Worm (Caenorhabditis elegans): ENCODE measurements around the gene R05F9.7.

R05F9.7 gene

ce11 chrII:4904778-4905177 is 18.7 kb downstream of the R05F9.7 start, which contains the start of gene btbd-10:
TSS of gene btbd-10 (plus strand) at chrII:4905008.
- TF ChIP-seq R02D3.7 (tag; optimal IDR thresholded peaks at IDR 0.05) = no peak
- TF ChIP-seq ama-1 (optimal IDR thresholded peaks at IDR 0.05) = no peak
- TF ChIP-seq ztf-4 (tag; optimal IDR thresholded peaks at IDR 0.05) = no peak
- no peak for TF ChIP-seq blmp-1 (tag; optimal IDR thresholded peaks at IDR 0.05; ENCODE audit: insufficient read depth)
- no peak for TF ChIP-seq elt-1 (tag; optimal IDR thresholded peaks at IDR 0.05)
- no peak for TF ChIP-seq fos-1 (tag; optimal IDR thresholded peaks at IDR 0.05)
- TF ChIP-seq ceh-82 (tag; optimal IDR thresholded peaks at IDR 0.05) = no peak
- TF ChIP-seq lin-39 (tag; optimal IDR thresholded peaks at IDR 0.05) = no peak
- TF ChIP-seq lin-13 (GFP tag; optimal IDR thresholded peaks at IDR 0.05) = no peak
- no peak for TF ChIP-seq gmeb-1 (tag; optimal IDR thresholded peaks at IDR 0.05)
- TF ChIP-seq nhr-12 (tag; optimal IDR thresholded peaks at IDR 0.05) = no peak
- no peak for TF ChIP-seq nhr-23 (tag; optimal IDR thresholded peaks at IDR 0.05)
- no peak for TF ChIP-seq nhr-21 (tag; optimal IDR thresholded peaks at IDR 0.05)
- no peak for TF ChIP-seq crh-2 (tag; optimal IDR thresholded peaks at IDR 0.05)

ce11 chrII:4905331-4905730 is 19.3 kb downstream of the R05F9.7 start:
- TF ChIP-seq sma-9 (GFP tag; optimal IDR thresholded peaks at IDR 0.05) (no peak), sma-9 (tag; optimal IDR thresholded peaks at IDR 0.05) (no peak), lin-11 (tag; optimal IDR thresholded peaks at IDR 0.05) (no peak), elt-1 (tag; optimal IDR thresholded peaks at IDR 0.05) (no peak), sem-4 (tag; optimal IDR thresholded peaks at IDR 0.05) (no peak), nhr-25 (tag; optimal IDR thresholded peaks at IDR 0.05) (no peak), nhr-77 (tag; optimal IDR thresholded peaks at IDR 0.05) (no peak), fos-1 (tag; optimal IDR thresholded peaks at IDR 0.05) (no peak), ama-1 (optimal IDR thresholded peaks at IDR 0.05) (no peak), nhr-237 (tag; optimal IDR thresholded peaks at IDR 0.05) (no peak), gmeb-1 (tag; optimal IDR thresholded peaks at IDR 0.05) (no peak), unc-39 (tag; optimal IDR thresholded peaks at IDR 0.05) (no peak), lin-39 (tag; optimal IDR thresholded peaks at IDR 0.05) (no peak)

ce11 chrII:4905883-4906282 is 19.8 kb downstream of the R05F9.7 start:
- TF ChIP-seq nhr-129 (tag; optimal IDR thresholded peaks at IDR 0.05) (no peak), peb-1 (tag; optimal IDR thresholded peaks at IDR 0.05) (no peak), nhr-12 (tag; optimal IDR thresholded peaks at IDR 0.05) (no peak), ama-1 (optimal IDR thresholded peaks at IDR 0.05) (no peak), aly-2 (tag; optimal IDR thresholded peaks at IDR 0.05) (no peak), mbf-1 (tag; optimal IDR thresholded peaks at IDR 0.05) (no peak), ceh-16 (tag; optimal IDR thresholded peaks at IDR 0.05) (no peak), nhr-25 (tag; optimal IDR thresholded peaks at IDR 0.05) (no peak), crh-2 (tag; optimal IDR thresholded peaks at IDR 0.05) (no peak), gmeb-1 (tag; optimal IDR thresholded peaks at IDR 0.05) (no peak)

ce11 chrII:4908160-4908559 is 22.1 kb downstream of the R05F9.7 start:
- no peak for TF ChIP-seq lin-13 (GFP tag; optimal IDR thresholded peaks at IDR 0.05)
- no peak for TF ChIP-seq ceh-82 (tag; optimal IDR thresholded peaks at IDR 0.05)
- TF ChIP-seq unc-39 (tag; optimal IDR thresholded peaks at IDR 0.05) = no peak
- peak; percentile 43 for TF ChIP-seq nhr-129 (tag; optimal IDR thresholded peaks at IDR 0.05)
- TF ChIP-seq blmp-1 (tag; optimal IDR thresholded peaks at IDR 0.05; ENCODE audit: insufficient read depth) = no peak
- TF ChIP-seq mdl-1 (tag; optimal IDR thresholded peaks at IDR 0.05) = no peak
- no peak for TF ChIP-seq dmd-4 (tag; optimal IDR thresholded peaks at IDR 0.05)
- TF ChIP-seq elt-3 (tag; optimal IDR thresholded peaks at IDR 0.05) = no peak
- TF ChIP-seq crh-2 (tag; optimal IDR thresholded peaks at IDR 0.05) = no peak
- TF ChIP-seq fos-1 (tag; optimal IDR thresholded peaks at IDR 0.05) = peak; percentile 10
- no peak for TF ChIP-seq R02D3.7 (tag; optimal IDR thresholded peaks at IDR 0.05)
- no peak for TF ChIP-seq peb-1 (tag; optimal IDR thresholded peaks at IDR 0.05)
- no peak for TF ChIP-seq ceh-16 (tag; optimal IDR thresholded peaks at IDR 0.05)
- TF ChIP-seq mab-5 (tag; optimal IDR thresholded peaks at IDR 0.05) = no peak
- no peak for TF ChIP-seq ztf-11 (tag; optimal IDR thresholded peaks at IDR 0.05)
- no peak for TF ChIP-seq ZK546.5 (tag; optimal IDR thresholded peaks at IDR 0.05)
- TF ChIP-seq egl-27 (tag; optimal IDR thresholded peaks at IDR 0.05) = no peak
- TF ChIP-seq nhr-237 (tag; optimal IDR thresholded peaks at IDR 0.05) = no peak
- TF ChIP-seq sma-9 (GFP tag; optimal IDR thresholded peaks at IDR 0.05) = peak; percentile 25
- TF ChIP-seq sma-9 (tag; optimal IDR thresholded peaks at IDR 0.05) = no peak
- TF ChIP-seq gmeb-1 (tag; optimal IDR thresholded peaks at IDR 0.05) = no peak
- peak; percentile 40 for TF ChIP-seq C34F6.9 (tag; optimal IDR thresholded peaks at IDR 0.05)
- TF ChIP-seq alr-1 (tag; optimal IDR thresholded peaks at IDR 0.05) = no peak
- peak; percentile 22 for TF ChIP-seq zag-1 (tag; optimal IDR thresholded peaks at IDR 0.05)
- no peak for TF ChIP-seq elt-1 (tag; optimal IDR thresholded peaks at IDR 0.05)
- TF ChIP-seq nhr-21 (tag; optimal IDR thresholded peaks at IDR 0.05) = no peak
- TF ChIP-seq nhr-77 (tag; optimal IDR thresholded peaks at IDR 0.05) = no peak
- no peak for TF ChIP-seq lin-39 (tag; optimal IDR thresholded peaks at IDR 0.05)
- peak; percentile 7 for TF ChIP-seq sma-3 (GFP tag; optimal IDR thresholded peaks at IDR 0.05)
- peak; percentile 18 for TF ChIP-seq Y55F3AM.14 (GFP tag; optimal IDR thresholded peaks at IDR 0.05)
- no peak for TF ChIP-seq ztf-1 (GFP tag; conservative IDR thresholded peaks at IDR 0.05)
- TF ChIP-seq lsy-2 (tag; optimal IDR thresholded peaks at IDR 0.05) = peak in 1 of 2 experiments; percentile 25
- TF ChIP-seq nhr-23 (tag; optimal IDR thresholded peaks at IDR 0.05) = no peak
- peak; percentile 62 for TF ChIP-seq unc-55 (GFP tag; optimal IDR thresholded peaks at IDR 0.05)
- TF ChIP-seq nhr-10 (tag; optimal IDR thresholded peaks at IDR 0.05) = no peak
- no peak for TF ChIP-seq skn-1 (tag; optimal IDR thresholded peaks at IDR 0.05)
- TF ChIP-seq sem-4 (tag; optimal IDR thresholded peaks at IDR 0.05) = no peak
- peak; percentile 25 for TF ChIP-seq ztf-4 (tag; optimal IDR thresholded peaks at IDR 0.05)
- peak; percentile 28 for TF ChIP-seq F13H6.1 (tag; optimal IDR thresholded peaks at IDR 0.05)
